Worm (Caenorhabditis elegans): ENCODE measurements around the gene nhr-263.

ce11 chrV:7374090-7374489 lies 32.2 kb upstream of the nhr-263 start, which contains the start of gene srx-56:
- TF ChIP-seq dpff-1 (tag; optimal IDR thresholded peaks at IDR 0.05): no peak
- TF ChIP-seq unc-62 (GFP tag; optimal IDR thresholded peaks at IDR 0.05): no peak
- TF ChIP-seq lin-35 (GFP tag; optimal IDR thresholded peaks at IDR 0.05): no peak
